Fruit fly (Drosophila melanogaster): ENCODE measurements around the gene Rbcn-3A.

Gene Rbcn-3A

dm6 chrX:6260900-6261299, 5.6 kb upstream of the Rbcn-3A start, which contains the start of gene Josd (continued):
- no peak for TF ChIP-seq CG10366 (GFP tag; IDR thresholded peaks at IDR 0.05)
- TF ChIP-seq sna (GFP tag; IDR thresholded peaks at IDR 0.05; ENCODE audit: partially characterized antibody) = peak; percentile 69; the same call in 1 of the 2 replicates
- no peak for TF ChIP-seq ttk (GFP tag; IDR thresholded peaks at IDR 0.05)
- no peak for TF ChIP-seq scrt (GFP tag; optimal IDR thresholded peaks at IDR 0.05)
- TF ChIP-seq trem (tag; optimal IDR thresholded peaks at IDR 0.05) = peak; percentile 6
- no peak for TF ChIP-seq CHES-1-like (GFP tag; optimal IDR thresholded peaks at IDR 0.05)
- no peak for TF ChIP-seq CG4730 (GFP tag; IDR thresholded peaks at IDR 0.05)
- peak; percentile 69 for TF ChIP-seq CG14860 (GFP tag; IDR thresholded peaks at IDR 0.05; ENCODE audit: partially characterized antibody)
- TF ChIP-seq crol (GFP tag; IDR thresholded peaks at IDR 0.05) = no peak
- no peak for TF ChIP-seq Hr51 (GFP tag; optimal IDR thresholded peaks at IDR 0.05)
- peak; percentile 74; the same call in 1 of the 2 replicates for TF ChIP-seq CG2129 (GFP tag; IDR thresholded peaks at IDR 0.05; ENCODE audit: partially characterized antibody)
- TF ChIP-seq CG33557 (GFP tag; optimal IDR thresholded peaks at IDR 0.05) = no peak
- no peak for TF ChIP-seq PHDP (tag; optimal IDR thresholded peaks at IDR 0.05)
- no peak for TF ChIP-seq Hand (GFP tag; optimal IDR thresholded peaks at IDR 0.05)
- TF ChIP-seq CG3163 (GFP tag; optimal IDR thresholded peaks at IDR 0.05) = no peak
- TF ChIP-seq chif (GFP tag; optimal IDR thresholded peaks at IDR 0.05) = no peak
- no peak for TF ChIP-seq crp (GFP tag; optimal IDR thresholded peaks at IDR 0.05)
- TF ChIP-seq trh (GFP tag; optimal IDR thresholded peaks at IDR 0.05) = no peak
- TF ChIP-seq Rx (GFP tag; IDR thresholded peaks at IDR 0.05) = no peak
- TF ChIP-seq CG15696 (tag; optimal IDR thresholded peaks at IDR 0.05) = no peak
- TF ChIP-seq Opbp (GFP tag; IDR thresholded peaks at IDR 0.05; ENCODE audit: partially characterized antibody) = peak; percentile 85
- TF ChIP-seq amos (GFP tag; IDR thresholded peaks at IDR 0.05; ENCODE audit: partially characterized antibody) = peak; percentile 92
- TF ChIP-seq slou (GFP tag; optimal IDR thresholded peaks at IDR 0.05) = no peak
- TF ChIP-seq CG11560 (tag; IDR thresholded peaks at IDR 0.05) = no peak
- TF ChIP-seq CG18764 (GFP tag; optimal IDR thresholded peaks at IDR 0.05) = no peak
- no peak for TF ChIP-seq gro (GFP tag; optimal IDR thresholded peaks at IDR 0.05)
- TF ChIP-seq Sin3A (optimal IDR thresholded peaks at IDR 0.05) = no peak
- peak; percentile 30 for TF ChIP-seq CG14710 (tag; optimal IDR thresholded peaks at IDR 0.05)
- no peak for TF ChIP-seq HmgZ (tag; optimal IDR thresholded peaks at IDR 0.05)

DNA sequence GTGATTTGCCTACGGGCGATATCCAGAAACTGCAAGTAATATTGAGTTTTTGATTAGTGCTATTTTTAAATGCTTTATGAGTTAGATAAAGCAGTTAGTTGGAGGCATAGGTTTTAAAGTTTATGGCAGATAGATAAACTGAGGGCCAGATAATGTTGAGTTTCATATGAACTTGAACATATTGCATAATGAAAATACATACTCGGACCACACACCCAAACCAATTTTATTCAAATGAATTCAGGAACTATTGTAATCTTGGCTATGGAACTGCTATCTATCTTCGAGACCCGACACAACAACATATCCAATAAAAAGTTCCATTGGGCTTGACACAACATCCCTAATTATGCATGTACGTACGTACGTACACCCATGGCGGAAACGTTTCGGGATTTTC, 4.4 kb upstream of the Rbcn-3A start:
- TF ChIP-seq Pdp1 (GFP tag; optimal IDR thresholded peaks at IDR 0.05) = peak in 1 of 2 experiments; percentile 73
- no peak for TF ChIP-seq sens (GFP tag)
- peak; percentile 37 for TF ChIP-seq exex (tag; optimal IDR thresholded peaks at IDR 0.05)
- TF ChIP-seq CG8765 (GFP tag; IDR thresholded peaks at IDR 0.05) = no peak
- peak; percentile 3 for TF ChIP-seq sug (tag; optimal IDR thresholded peaks at IDR 0.05)
- TF ChIP-seq mirr (GFP tag; optimal IDR thresholded peaks at IDR 0.05) = peak; percentile 66

- peak; percentile 4 for TF ChIP-seq Jarid2 (GFP tag; optimal IDR thresholded peaks at IDR 0.05)
- TF ChIP-seq nom (GFP tag; optimal IDR thresholded peaks at IDR 0.05) = no peak
- TF ChIP-seq wdn (GFP tag; IDR thresholded peaks at IDR 0.05) = no peak
- TF ChIP-seq luna (GFP tag; optimal IDR thresholded peaks at IDR 0.05) = no peak
- TF ChIP-seq MESR4 (GFP tag; optimal IDR thresholded peaks at IDR 0.05) = peak; percentile 30
- TF ChIP-seq ci (GFP tag; IDR thresholded peaks at IDR 0.05) = peak; percentile 25; the same call in 1 of the 3 replicates
- peak; percentile 67 for TF ChIP-seq crol (GFP tag; IDR thresholded peaks at IDR 0.05)
- TF ChIP-seq Med (GFP tag) = peak; percentile 60
- TF ChIP-seq odd (GFP tag; optimal IDR thresholded peaks at IDR 0.05) = no peak
- peak; percentile 84 to 95 for TF ChIP-seq insv (GFP tag; optimal IDR thresholded peaks at IDR 0.05)
- TF ChIP-seq stwl (tag; optimal IDR thresholded peaks at IDR 0.05) = no peak
- TF ChIP-seq CG14710 (tag; optimal IDR thresholded peaks at IDR 0.05) = no peak
- TF ChIP-seq nerfin-1 (tag; optimal IDR thresholded peaks at IDR 0.05) = peak; percentile 19
- TF ChIP-seq Elba2 (GFP tag; optimal IDR thresholded peaks at IDR 0.05) = peak; percentile 83
- TF ChIP-seq cg (GFP tag; optimal IDR thresholded peaks at IDR 0.05) = peak; percentile 77
Measured at dm6 chrX:6254617-6255349, 504 bp downstream of the Rbcn-3A start.
